Fruit fly (Drosophila melanogaster) whole organism, prepupa: Measurements from ENCODE around the gene Agpat3.

Experiments
- Blimp-1 ChIP-seq: fragments of 200-800 bp; sonication (Bioruptor generic); optimal IDR thresholded peaks from 3 replicates; lab custom pipeline; 2017; ENCODE audit warnings: missing biosample characterization, missing genetic modification characterization, mild to moderate bottlenecking, moderate library complexity, missing genetic modification reagents
- CG10631 ChIP-seq: fragments of 200-800 bp; sonication (Bioruptor generic); optimal IDR thresholded peaks from 2 replicates; lab custom pipeline; 2016; ENCODE audit warnings: missing biosample characterization, missing genetic modification characterization
- CG11294 ChIP-seq: fragments of 200-800 bp; sonication (Bioruptor generic); IDR thresholded peaks from 2 replicates; pipeline ENCODE4 v1.3.6; 2022; ENCODE audit warnings: missing biosample characterization, missing genetic modification characterization
- CG11762 ChIP-seq: fragments of 200-800 bp; sonication (Bioruptor generic); optimal IDR thresholded peaks from 3 replicates; lab custom pipeline; 2016; ENCODE audit warnings: missing biosample characterization, missing genetic modification characterization; ENCODE audit not compliant: insufficient read depth
- CG11902 ChIP-seq: fragments of 200-800 bp; sonication (Bioruptor generic); optimal IDR thresholded peaks from 3 replicates; lab custom pipeline; 2016; ENCODE audit warnings: missing biosample characterization, missing genetic modification characterization
- CG1621 ChIP-seq: fragments of 200-800 bp; sonication (Bioruptor generic); optimal IDR thresholded peaks from 3 replicates; lab custom pipeline; 2018; ENCODE audit warnings: missing biosample characterization, mild to moderate bottlenecking, missing genetic modification characterization
- CG16779 ChIP-seq: fragments of 200-800 bp; sonication (Bioruptor generic); optimal IDR thresholded peaks from 3 replicates; lab custom pipeline; 2017; ENCODE audit warnings: missing biosample characterization, mild to moderate bottlenecking, missing genetic modification characterization
- CG3032 ChIP-seq: fragments of 200-800 bp; optimal IDR thresholded peaks from 2 replicates; lab custom pipeline; 2019; ENCODE audit warnings: missing biosample characterization, mild to moderate bottlenecking, missing genetic modification characterization, moderate library complexity
- CG31627 ChIP-seq: fragments of 200-800 bp; sonication (Bioruptor generic); optimal IDR thresholded peaks from 3 replicates; lab custom pipeline; 2016; ENCODE audit warnings: missing biosample characterization, missing genetic modification characterization
- CG32006 ChIP-seq: fragments of 200-800 bp; sonication (Bioruptor generic); optimal IDR thresholded peaks from 3 replicates; lab custom pipeline; 2017; ENCODE audit warnings: missing biosample characterization, mild to moderate bottlenecking, missing genetic modification characterization
- CG34406 ChIP-seq: fragments of 200-800 bp; sonication (Bioruptor generic); optimal IDR thresholded peaks from 3 replicates; lab custom pipeline; 2016; ENCODE audit warnings: missing biosample characterization, missing genetic modification characterization
- CG3919 ChIP-seq: fragments of 200-800 bp; sonication (Bioruptor generic); optimal IDR thresholded peaks from 3 replicates; lab custom pipeline; 2016; ENCODE audit warnings: missing biosample characterization, missing genetic modification characterization
- CG4318 ChIP-seq: fragments of 200-800 bp; sonication (Bioruptor generic); optimal IDR thresholded peaks from 3 replicates; lab custom pipeline; 2017; ENCODE audit warnings: missing biosample characterization, mild to moderate bottlenecking, missing genetic modification characterization
- CG6163 ChIP-seq: fragments of 200-800 bp; sonication (Bioruptor generic); IDR thresholded peaks from 3 replicates; pipeline ENCODE4 v1.3.6; 2022; ENCODE audit warnings: missing biosample characterization, missing genetic modification characterization
- CG6276 ChIP-seq: fragments of 200-800 bp; sonication (Bioruptor generic); optimal IDR thresholded peaks from 2 replicates; lab custom pipeline; 2017; ENCODE audit warnings: missing biosample characterization, mild to moderate bottlenecking, missing genetic modification characterization
- CG6792 ChIP-seq: fragments of 200-800 bp; sonication (Bioruptor generic); optimal IDR thresholded peaks from 3 replicates; lab custom pipeline; 2016; ENCODE audit warnings: missing biosample characterization, missing genetic modification characterization
- CG6808 ChIP-seq: fragments of 200-800 bp; sonication (Bioruptor generic); optimal IDR thresholded peaks from 3 replicates; lab custom pipeline; 2017; ENCODE audit warnings: missing biosample characterization, missing genetic modification characterization, mild to moderate bottlenecking, moderate library complexity, missing genetic modification reagents
- CG6854 ChIP-seq: fragments of 200-800 bp; sonication (Bioruptor generic); optimal IDR thresholded peaks from 2 replicates; lab custom pipeline; 2017; ENCODE audit warnings: missing biosample characterization, mild to moderate bottlenecking, missing genetic modification characterization
- CG7368 ChIP-seq: fragments of 200-800 bp; sonication (Bioruptor generic); optimal IDR thresholded peaks from 3 replicates; lab custom pipeline; 2016; ENCODE audit warnings: missing biosample characterization, missing genetic modification characterization
- CG8319 ChIP-seq: fragments of 200-800 bp; sonication (Bioruptor generic); optimal IDR thresholded peaks from 3 replicates; lab custom pipeline; 2016; ENCODE audit warnings: missing biosample characterization, missing genetic modification characterization
- CG8632 ChIP-seq: fragments of 200-800 bp; sonication (Bioruptor generic); optimal IDR thresholded peaks from 3 replicates; lab custom pipeline; 2016; ENCODE audit warnings: missing biosample characterization, missing genetic modification characterization
- CG9139 ChIP-seq: fragments of 200-800 bp; sonication (Bioruptor generic); optimal IDR thresholded peaks from 3 replicates; lab custom pipeline; 2017; ENCODE audit warnings: missing biosample characterization, mild to moderate bottlenecking, missing genetic modification characterization
- Eip75B ChIP-seq: fragments of 200-800 bp; sonication (Bioruptor generic); optimal IDR thresholded peaks from 3 replicates; lab custom pipeline; 2016; ENCODE audit warnings: missing biosample characterization, missing genetic modification characterization
- Eip78C ChIP-seq: fragments of 200-800 bp; sonication (Bioruptor generic); peaks from one replicate; lab custom pipeline; 2016; ENCODE audit warnings: missing biosample characterization, missing genetic modification characterization
- Ets21C ChIP-seq: fragments of 200-800 bp; sonication (Bioruptor generic); optimal IDR thresholded peaks from 3 replicates; lab custom pipeline; 2016; ENCODE audit warnings: missing biosample characterization, missing genetic modification characterization
- Gug ChIP-seq: fragments of 200-800 bp; sonication (Bioruptor generic); IDR thresholded peaks from 2 replicates; pipeline ENCODE4 v1.3.6; 2022; ENCODE audit warnings: missing biosample characterization, missing genetic modification characterization
- Hr38 ChIP-seq: sonication (Bioruptor generic); optimal IDR thresholded peaks from 2 replicates; lab custom pipeline; 2016; ENCODE audit warnings: missing biosample characterization, missing genetic modification characterization
- Hr39 ChIP-seq: fragments of 200-800 bp; sonication (Bioruptor generic); optimal IDR thresholded peaks from 2 replicates; lab custom pipeline; 2016; ENCODE audit warnings: missing biosample characterization, missing genetic modification characterization
- Hr4 ChIP-seq: fragments of 200-800 bp; sonication (Bioruptor generic); optimal IDR thresholded peaks from 3 replicates; lab custom pipeline; 2016; ENCODE audit warnings: missing biosample characterization, missing genetic modification characterization
- Met ChIP-seq: fragments of 200-800 bp; sonication (Bioruptor generic); optimal IDR thresholded peaks from 3 replicates; lab custom pipeline; 2016; ENCODE audit warnings: missing biosample characterization, missing genetic modification characterization
- OdsH ChIP-seq: fragments of 200-800 bp; sonication (Bioruptor generic); optimal IDR thresholded peaks from 3 replicates; lab custom pipeline; 2016; ENCODE audit warnings: missing biosample characterization, missing genetic modification characterization
- Smox ChIP-seq: fragments of 200-800 bp; sonication (Bioruptor generic); optimal IDR thresholded peaks from 3 replicates; lab custom pipeline; 2016; ENCODE audit warnings: missing biosample characterization, missing genetic modification characterization
- Sox14 ChIP-seq: fragments of 200-800 bp; sonication (Bioruptor generic); optimal IDR thresholded peaks from 3 replicates; lab custom pipeline; 2016; ENCODE audit warnings: missing biosample characterization, missing genetic modification characterization
- Sox15 ChIP-seq: fragments of 200-800 bp; sonication (Bioruptor generic); optimal IDR thresholded peaks from 3 replicates; lab custom pipeline; 2016; ENCODE audit warnings: missing biosample characterization, missing genetic modification characterization
- acj6 ChIP-seq: fragments of 200-800 bp; sonication (Bioruptor generic); optimal IDR thresholded peaks from 3 replicates; lab custom pipeline; 2016; ENCODE audit warnings: missing biosample characterization, missing genetic modification characterization
- cyc ChIP-seq: fragments of 200-800 bp; sonication (Bioruptor generic); optimal IDR thresholded peaks from 3 replicates; lab custom pipeline; 2016; ENCODE audit warnings: missing biosample characterization, missing genetic modification characterization
- dsx ChIP-seq: fragments of 200-800 bp; optimal IDR thresholded peaks from 3 replicates; lab custom pipeline; 2019; ENCODE audit warnings: missing biosample characterization, mild to moderate bottlenecking, missing genetic modification characterization, moderate library complexity; ENCODE audit not compliant: poor library complexity, severe bottlenecking
- eg ChIP-seq: fragments of 200-800 bp; sonication (Bioruptor generic); IDR thresholded peaks from 3 replicates; pipeline ENCODE4 v1.3.6; 2022; ENCODE audit warnings: missing biosample characterization, missing genetic modification characterization
- esn ChIP-seq: fragments of 200-800 bp; sonication (Bioruptor generic); optimal IDR thresholded peaks from 2 replicates; lab custom pipeline; 2016; ENCODE audit warnings: missing biosample characterization, mild to moderate bottlenecking, missing genetic modification characterization, moderate library complexity
- fd59A ChIP-seq: fragments of 200-800 bp; sonication (Bioruptor generic); optimal IDR thresholded peaks from 2 replicates; lab custom pipeline; 2017; ENCODE audit warnings: missing biosample characterization, mild to moderate bottlenecking, missing genetic modification characterization, missing genetic modification reagents
- fd85E ChIP-seq: fragments of 200-800 bp; sonication (Bioruptor generic); optimal IDR thresholded peaks from 3 replicates; lab custom pipeline; 2016; ENCODE audit warnings: missing biosample characterization, missing genetic modification characterization
- net ChIP-seq: fragments of 200-800 bp; sonication (Bioruptor generic); optimal IDR thresholded peaks from 3 replicates; lab custom pipeline; 2016; ENCODE audit warnings: missing biosample characterization, missing genetic modification characterization
- pdm3 ChIP-seq: fragments of 200-800 bp; sonication (Bioruptor generic); optimal IDR thresholded peaks from 3 replicates; lab custom pipeline; 2016; ENCODE audit warnings: missing biosample characterization, missing genetic modification characterization
- salr ChIP-seq, 2 experiments: fragments of 200-800 bp; sonication (Bioruptor generic); optimal IDR thresholded peaks; 3 replicates each; lab custom pipeline; 2016 to 2018; ENCODE audit warnings: missing biosample characterization in 2 of 2, missing genetic modification characterization in 2 of 2, mild to moderate bottlenecking in 1 of 2
- spab ChIP-seq: fragments of 200-800 bp; sonication (Bioruptor generic); optimal IDR thresholded peaks from 2 replicates; lab custom pipeline; 2017; ENCODE audit warnings: missing biosample characterization, mild to moderate bottlenecking, missing genetic modification characterization, missing genetic modification reagents
- svp ChIP-seq: fragments of 200-800 bp; sonication (Bioruptor generic); peaks from one replicate; lab custom pipeline; 2016; ENCODE audit warnings: missing biosample characterization, missing genetic modification characterization
- topi ChIP-seq: fragments of 200-800 bp; sonication (Bioruptor generic); optimal IDR thresholded peaks from 3 replicates; lab custom pipeline; 2016; ENCODE audit warnings: missing biosample characterization, missing genetic modification characterization
- vri ChIP-seq: fragments of 200-800 bp; sonication (Bioruptor generic); optimal IDR thresholded peaks from 3 replicates; lab custom pipeline; 2016; ENCODE audit warnings: missing biosample characterization, mild to moderate bottlenecking, missing genetic modification characterization

Gene Agpat3

DNA sequence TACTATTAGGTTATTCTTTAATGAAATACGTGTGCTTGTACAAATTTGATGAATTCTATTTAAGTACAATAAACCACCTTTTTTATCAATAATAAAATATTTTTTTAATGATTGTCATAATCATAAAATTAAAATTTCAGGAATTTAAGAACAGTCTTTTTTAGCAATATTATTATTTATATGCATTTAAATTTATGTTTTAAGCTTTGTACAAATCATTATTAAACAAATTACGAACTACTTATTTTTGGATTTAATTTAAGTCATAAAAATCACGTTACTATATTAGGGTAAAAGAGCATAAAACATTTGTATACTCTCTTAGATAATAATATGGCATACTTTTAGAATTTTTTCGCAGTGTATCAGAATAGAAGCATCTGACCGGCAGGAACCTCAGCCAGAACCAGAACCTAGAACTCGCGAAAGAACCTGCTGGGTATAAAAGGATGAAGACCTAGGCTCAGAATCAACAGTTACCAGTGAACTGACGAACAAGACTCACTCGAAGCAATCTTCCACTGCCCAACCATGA, 23.6 kb downstream of the Agpat3 start, which contains the start of gene Cpr72Ea (continued):
- TF ChIP-seq cyc (GFP tag; lab: Kevin White, UChicago) (no peak), CG6276 (no peak), Ets21C (GFP tag; lab: Kevin White, UChicago) (no peak), CG8319 (no peak), CG31627 (GFP tag; lab: Kevin White, UChicago) (no peak)

dm6 chr3L:16361200-16361815, 24.4 kb downstream of the Agpat3 start:
- TF ChIP-seq salr (GFP tag; optimal IDR thresholded peaks at IDR 0.05; lab: Kevin White, UChicago) (peak; percentile 79 to 86), Hr38 (GFP tag; lab: Kevin White, UChicago) (no peak), Smox (GFP tag; lab: Kevin White, UChicago) (peak; percentile 75), Sox15 (peak; percentile 75), vri (GFP tag; lab: Kevin White, UChicago) (peak; percentile 22), CG11902 (peak; percentile 70), cyc (GFP tag; lab: Kevin White, UChicago) (peak; percentile 70), dsx (peak; percentile 95), CG1621 (tag; lab: Kevin White, UChicago) (peak; percentile 91), Blimp-1 (GFP tag; lab: Kevin White, UChicago) (peak; percentile 27), OdsH (GFP tag; lab: Kevin White, UChicago) (peak; percentile 90), fd85E (GFP tag; lab: Kevin White, UChicago) (peak; percentile 15), topi (peak; percentile 79), eg (GFP tag; lab: Robert Waterston, UW) (0 out of 3 replicates have a peak, but pooled peaks have one; percentile 25), Eip75B (GFP tag; lab: Kevin White, UChicago) (peak; percentile 89), pdm3 (GFP tag; lab: Kevin White, UChicago) (peak; percentile 84), Gug (GFP tag; lab: Robert Waterston, UW) (no peak), CG8319 (peak; percentile 79), esn (GFP tag; lab: Kevin White, UChicago) (peak; percentile 80), CG6792 (peak; percentile 84), CG3032 (tag; lab: Kevin White, UChicago) (peak; percentile 97), CG6163 (GFP tag; lab: Robert Waterston, UW) (peak; percentile 79), Sox14 (GFP tag; lab: Kevin White, UChicago) (peak; percentile 82), CG10631 (GFP tag; lab: Kevin White, UChicago) (peak; percentile 93), spab (GFP tag; lab: Kevin White, UChicago) (peak; percentile 95), fd59A (GFP tag; lab: Kevin White, UChicago) (peak; percentile 96), CG3919 (GFP tag; lab: Kevin White, UChicago) (peak; percentile 58), CG6808 (GFP tag; lab: Kevin White, UChicago) (peak; percentile 97), CG9139 (GFP tag; lab: Kevin White, UChicago) (peak; percentile 93), CG11294 (peak; percentile 21; the same call in 1 of the 2 replicates), CG8632 (GFP tag; lab: Kevin White, UChicago) (peak; percentile 86), Eip78C (peak; percentile 96), CG32006 (GFP tag; lab: Kevin White, UChicago) (peak; percentile 71), CG6276 (no peak), CG16779 (peak; percentile 83), CG6854 (GFP tag; lab: Kevin White, UChicago) (peak; percentile 68), Met (peak; percentile 74), svp (peak; percentile 89), Hr4 (GFP tag; lab: Kevin White, UChicago) (peak; percentile 48), CG31627 (GFP tag; lab: Kevin White, UChicago) (peak; percentile 58), acj6 (peak; percentile 92), CG4318 (peak; percentile 18), Hr39 (GFP tag; lab: Kevin White, UChicago) (peak; percentile 61), CG7368 (GFP tag; lab: Kevin White, UChicago) (peak; percentile 72), CG34406 (GFP tag; lab: Kevin White, UChicago) (peak; percentile 89), net (peak; percentile 69), CG11762 (peak; percentile 70)
